Worm (Caenorhabditis elegans) whole organism, L4 larva: ENCODE measurements around the gene Y22D7AL.4.
A peak's percentile ranks its signal among the peaks of the same experiment; 100 is the strongest.

Source experiments
- F44E2.7 ChIP-seq: fragments of 200-800 bp; sonication (Bioruptor generic); IDR thresholded peaks from 2 replicates; pipeline ENCODE4 v2.1.2; 2022; ENCODE audit warnings: missing genetic modification characterization, missing compliant biosample characterization
- T20F7.1 ChIP-seq: fragments of 200-800 bp; sonication (Bioruptor generic); optimal IDR thresholded peaks from 2 replicates; lab custom pipeline; 2018; ENCODE audit warnings: mild to moderate bottlenecking, missing genetic modification characterization, missing compliant biosample characterization
- ZK337.2 ChIP-seq: fragments of 200-800 bp; sonication (Bioruptor generic); IDR thresholded peaks from 2 replicates; pipeline ENCODE4 v1.3.6; 2022; ENCODE audit warnings: missing genetic modification reagents, missing genetic modification characterization, missing compliant biosample characterization
- ama-1 ChIP-seq: fragments of 150-350 bp; optimal IDR thresholded peaks from 2 replicates; lab custom pipeline; 2014; ENCODE audit warnings: inconsistent platforms, mixed read lengths
- attf-4 ChIP-seq: sonication (generic microtip); optimal IDR thresholded peaks from 3 replicates; lab custom pipeline; 2017; ENCODE audit warnings: missing biosample characterization, missing genetic modification characterization
- ceh-28 ChIP-seq: fragments of 150-350 bp; optimal IDR thresholded peaks from 2 replicates; lab custom pipeline; 2014; ENCODE audit warnings: missing biosample characterization, missing genetic modification reagents, missing genetic modification characterization
- ceh-44 ChIP-seq: fragments of 200-800 bp; sonication (Bioruptor generic); IDR thresholded peaks from 2 replicates; pipeline ENCODE4 v1.3.6; 2022; ENCODE audit warnings: missing genetic modification reagents, missing genetic modification characterization, missing compliant biosample characterization
- daf-12 ChIP-seq: fragments of 150-350 bp; optimal IDR thresholded peaks from 2 replicates; lab custom pipeline; 2014; ENCODE audit warnings: missing biosample characterization, missing genetic modification reagents, missing genetic modification characterization
- daf-16 ChIP-seq, 3 experiments: sonication (generic microtip); optimal IDR thresholded peaks; 2 replicates each; lab custom pipeline; 2016 to 2017; ENCODE audit warnings: missing genetic modification characterization in 3 of 3, missing genetic modification reagents in 3 of 3, mild to moderate bottlenecking in 2 of 3, missing compliant biosample characterization in 2 of 3, missing biosample characterization in 1 of 3, moderate library complexity in 1 of 3
- daf-8 ChIP-seq: fragments of 200-800 bp; sonication (Bioruptor generic); IDR thresholded peaks from 2 replicates; pipeline ENCODE4 v1.3.6; 2022; ENCODE audit warnings: missing genetic modification characterization, missing compliant biosample characterization
- dmd-6 ChIP-seq: fragments of 200-800 bp; sonication (Bioruptor generic); IDR thresholded peaks from 2 replicates; pipeline ENCODE4 v1.3.6; 2022; ENCODE audit warnings: missing genetic modification reagents, missing genetic modification characterization, missing compliant biosample characterization
- dpl-1 ChIP-seq: fragments of 150-350 bp; optimal IDR thresholded peaks from 2 replicates; lab custom pipeline; 2014; ENCODE audit warnings: missing biosample characterization, missing genetic modification reagents, missing genetic modification characterization
- duxl-1 ChIP-seq: sonication (generic microtip); optimal IDR thresholded peaks from 2 replicates; lab custom pipeline; 2016; ENCODE audit warnings: mild to moderate bottlenecking, missing genetic modification characterization, moderate library complexity, missing compliant biosample characterization; ENCODE audit not compliant: poor library complexity
- dve-1 ChIP-seq: sonication (generic microtip); optimal IDR thresholded peaks from 2 replicates; lab custom pipeline; 2017; ENCODE audit warnings: antibody characterized with exemption, mild to moderate bottlenecking, missing genetic modification characterization, missing compliant biosample characterization; ENCODE audit not compliant: insufficient read depth
- egl-27 ChIP-seq: sonication (generic microtip); optimal IDR thresholded peaks from 3 replicates; lab custom pipeline; 2017; ENCODE audit warnings: missing biosample characterization, missing genetic modification reagents, missing genetic modification characterization
- fkh-10 ChIP-seq: fragments of 150-350 bp; optimal IDR thresholded peaks from 2 replicates; lab custom pipeline; 2014; ENCODE audit warnings: missing biosample characterization, missing genetic modification reagents, missing genetic modification characterization
- fos-1 ChIP-seq: fragments of 150-350 bp; optimal IDR thresholded peaks from 2 replicates; lab custom pipeline; 2014; ENCODE audit warnings: missing biosample characterization, missing genetic modification characterization
- gei-8 ChIP-seq: fragments of 200-800 bp; sonication (Bioruptor generic); optimal IDR thresholded peaks from 2 replicates; lab custom pipeline; 2018; ENCODE audit warnings: mild to moderate bottlenecking, missing genetic modification characterization, missing compliant biosample characterization
- hif-1 ChIP-seq, 2 experiments: sonication (generic microtip); optimal IDR thresholded peaks; 2 replicates each; lab custom pipeline; 2016 to 2017; ENCODE audit warnings: missing compliant biosample characterization in 2 of 2, missing genetic modification characterization in 2 of 2, missing genetic modification reagents in 2 of 2, missing genotype in 2 of 2, mild to moderate bottlenecking in 1 of 2
- hlh-11 ChIP-seq: fragments of 200-800 bp; sonication (Bioruptor generic); optimal IDR thresholded peaks from 2 replicates; lab custom pipeline; 2018; ENCODE audit warnings: mild to moderate bottlenecking, missing genetic modification characterization, missing compliant biosample characterization
- hlh-30 ChIP-seq: sonication (generic microtip); optimal IDR thresholded peaks from 2 replicates; lab custom pipeline; 2017; ENCODE audit warnings: antibody characterized with exemption, mild to moderate bottlenecking, missing genetic modification characterization, missing compliant biosample characterization; ENCODE audit not compliant: insufficient read depth
- hmg-1.1 ChIP-seq: fragments of 200-800 bp; sonication (Bioruptor generic); IDR thresholded peaks from 2 replicates; pipeline ENCODE4 v1.3.6; 2022; ENCODE audit warnings: missing genetic modification reagents, missing genetic modification characterization, missing compliant biosample characterization
- lin-15B ChIP-seq: fragments of 150-350 bp; sonication (generic microtip); optimal IDR thresholded peaks from 3 replicates; lab custom pipeline; 2014; ENCODE audit warnings: missing biosample characterization, missing genetic modification characterization
- lin-39 ChIP-seq: fragments of 150-350 bp; optimal IDR thresholded peaks from 2 replicates; lab custom pipeline; 2014; ENCODE audit warnings: missing biosample characterization, missing genetic modification reagents, missing genetic modification characterization
- lsy-2 ChIP-seq, 2 experiments: fragments of 150-350 bp in 1 of 2; sonication (generic microtip) in 1 of 2; optimal IDR thresholded peaks; 2 replicates each; lab custom pipeline; 2014 to 2017; ENCODE audit warnings: missing biosample characterization in 2 of 2, missing genetic modification characterization in 2 of 2
- mdl-1 ChIP-seq, 2 experiments: fragments of 150-350 bp in 1 of 2; sonication (generic microtip) in 1 of 2; optimal IDR thresholded peaks; 2 replicates each; lab custom pipeline; 2014 to 2017; ENCODE audit warnings: missing biosample characterization in 2 of 2, missing genetic modification characterization in 2 of 2
- mdt-29 ChIP-seq: fragments of 200-800 bp; sonication (Bioruptor generic); IDR thresholded peaks from 2 replicates; pipeline ENCODE4 v1.3.6; 2022; ENCODE audit warnings: missing genetic modification reagents, missing genetic modification characterization, missing compliant biosample characterization
- mep-1 ChIP-seq: fragments of 150-350 bp; sonication (generic microtip); optimal IDR thresholded peaks from 3 replicates; lab custom pipeline; 2014; ENCODE audit warnings: missing biosample characterization, missing genetic modification characterization
- mes-2 ChIP-seq: sonication (generic microtip); optimal IDR thresholded peaks from 2 replicates; lab custom pipeline; 2016; ENCODE audit warnings: missing genotype, mild to moderate bottlenecking, missing genetic modification characterization, missing compliant biosample characterization; ENCODE audit not compliant: poor library complexity, severe bottlenecking
- mxl-3 ChIP-seq: fragments of 200-800 bp; sonication (Bioruptor generic); optimal IDR thresholded peaks from 2 replicates; lab custom pipeline; 2018; ENCODE audit warnings: mild to moderate bottlenecking, missing genetic modification characterization, missing compliant biosample characterization
- nhr-10 ChIP-seq: fragments of 150-350 bp; optimal IDR thresholded peaks from 2 replicates; lab custom pipeline; 2014; ENCODE audit warnings: missing biosample characterization, missing genetic modification characterization
- nhr-102 ChIP-seq: sonication (generic microtip); optimal IDR thresholded peaks from 2 replicates; lab custom pipeline; 2016; ENCODE audit warnings: mild to moderate bottlenecking, missing genetic modification characterization, moderate library complexity, missing compliant biosample characterization
- nhr-11 ChIP-seq: fragments of 150-350 bp; optimal IDR thresholded peaks from 2 replicates; lab custom pipeline; 2014; ENCODE audit warnings: missing biosample characterization, missing genetic modification characterization
- nhr-237 ChIP-seq: sonication (generic microtip); optimal IDR thresholded peaks from 2 replicates; lab custom pipeline; 2017; ENCODE audit warnings: missing biosample characterization, missing genetic modification characterization
- nhr-25 ChIP-seq: sonication (generic microtip); optimal IDR thresholded peaks from 2 replicates; lab custom pipeline; 2017; ENCODE audit warnings: missing genetic modification characterization, mild to moderate bottlenecking, missing compliant biosample characterization, antibody characterized with exemption, moderate library complexity, borderline replicate concordance; ENCODE audit not compliant: insufficient read depth
- nhr-28 ChIP-seq: fragments of 150-350 bp; optimal IDR thresholded peaks from 2 replicates; lab custom pipeline; 2014; ENCODE audit warnings: missing biosample characterization, missing genetic modification characterization
- nhr-48 ChIP-seq: sonication (generic microtip); optimal IDR thresholded peaks from 2 replicates; lab custom pipeline; 2016; ENCODE audit warnings: mild to moderate bottlenecking, missing genetic modification characterization, missing compliant biosample characterization
- nhr-6 ChIP-seq: fragments of 150-350 bp; optimal IDR thresholded peaks from 2 replicates; lab custom pipeline; 2014; ENCODE audit warnings: missing biosample characterization, missing genetic modification characterization
- pha-4 ChIP-seq, 2 experiments: fragments of 150-350 bp in 1 of 2; fragments of 200-800 bp in 1 of 2; sonication (Bioruptor generic) in 1 of 2; IDR thresholded peaks in 1 of 2; optimal IDR thresholded peaks in 1 of 2; 2 replicates each; pipeline versions ENCODE4 v1.3.6 to Lab custom; 2014 to 2022; ENCODE audit warnings: missing genetic modification characterization in 2 of 2, missing genetic modification reagents in 2 of 2, missing biosample characterization in 1 of 2, missing compliant biosample characterization in 1 of 2
- php-3 ChIP-seq: fragments of 200-800 bp; sonication (Bioruptor generic); IDR thresholded peaks from 2 replicates; pipeline ENCODE4 v1.3.6; 2022; ENCODE audit warnings: missing genetic modification reagents, missing genetic modification characterization, missing compliant biosample characterization
- pqm-1 ChIP-seq: sonication (generic microtip); optimal IDR thresholded peaks from 2 replicates; lab custom pipeline; 2017; ENCODE audit warnings: missing biosample characterization, missing genetic modification characterization
- saeg-2 ChIP-seq: fragments of 200-800 bp; sonication (Bioruptor generic); IDR thresholded peaks from 2 replicates; pipeline ENCODE4 v1.3.6; 2022; ENCODE audit warnings: missing genetic modification reagents, missing genetic modification characterization, missing compliant biosample characterization
- set-16 ChIP-seq: fragments of 200-800 bp; sonication (Bioruptor generic); IDR thresholded peaks from 2 replicates; pipeline ENCODE4 v1.3.6; 2022; ENCODE audit warnings: missing genetic modification reagents, missing genetic modification characterization, missing compliant biosample characterization
- snpc-4 ChIP-seq: fragments of 150-350 bp; optimal IDR thresholded peaks from 2 replicates; lab custom pipeline; 2014; ENCODE audit warnings: missing biosample characterization, missing genetic modification characterization
- tag-97 ChIP-seq: fragments of 200-800 bp; sonication (Bioruptor generic); IDR thresholded peaks from 2 replicates; pipeline ENCODE4 v1.3.6; 2022; ENCODE audit warnings: missing genetic modification characterization, missing compliant biosample characterization
- tra-1 ChIP-seq: fragments of 200-800 bp; sonication (Bioruptor generic); IDR thresholded peaks from 2 replicates; pipeline ENCODE4 v1.3.6; 2022; ENCODE audit warnings: missing genetic modification reagents, missing genetic modification characterization, missing compliant biosample characterization
- unc-39 ChIP-seq: sonication (generic microtip); optimal IDR thresholded peaks from 2 replicates; lab custom pipeline; 2017; ENCODE audit warnings: missing biosample characterization, missing genetic modification characterization
- vab-7 ChIP-seq: fragments of 200-800 bp; sonication (Bioruptor generic); IDR thresholded peaks from 2 replicates; pipeline ENCODE4 v1.3.6; 2022; ENCODE audit warnings: missing genetic modification reagents, missing genetic modification characterization, missing compliant biosample characterization
- zag-1 ChIP-seq: fragments of 150-350 bp; optimal IDR thresholded peaks from 2 replicates; lab custom pipeline; 2014; ENCODE audit warnings: missing biosample characterization, missing genetic modification characterization
- ztf-11 ChIP-seq: fragments of 150-350 bp; optimal IDR thresholded peaks from 2 replicates; lab custom pipeline; 2014; ENCODE audit warnings: missing biosample characterization, missing genetic modification characterization
- ztf-7 ChIP-seq: fragments of 150-350 bp; optimal IDR thresholded peaks from 2 replicates; lab custom pipeline; 2014; ENCODE audit warnings: missing biosample characterization, missing genetic modification characterization

The Y22D7AL.4 gene

ce11 chrIII:1682262-1682661, 55.8 kb downstream of the Y22D7AL.4 start:
- no peak for TF ChIP-seq vab-7 (GFP tag; lab: Robert Waterston, UW)
- TF ChIP-seq lin-15B (tag; lab: Kevin White, UChicago): no peak
- no peak for TF ChIP-seq snpc-4
- TF ChIP-seq nhr-28 (tag; lab: Kevin White, UChicago): peak; percentile 62
- TF ChIP-seq F44E2.7: no peak
- no peak for TF ChIP-seq ama-1
- TF ChIP-seq mep-1 (tag; lab: Kevin White, UChicago): no peak
- no peak for TF ChIP-seq mdt-29 (GFP tag; lab: Robert Waterston, UW)
- TF ChIP-seq dve-1 (tag; lab: Kevin White, UChicago): no peak
- TF ChIP-seq tag-97: no peak
- TF ChIP-seq nhr-102 (tag; lab: Kevin White, UChicago): no peak
- TF ChIP-seq lin-39: no peak
- TF ChIP-seq dmd-6 (GFP tag; lab: Robert Waterston, UW): peak; percentile 49; the same call in 1 of the 2 replicates
- peak; percentile 95 for TF ChIP-seq mxl-3 (GFP tag; lab: Kevin White, UChicago)
- TF ChIP-seq ztf-11 (tag; lab: Kevin White, UChicago): no peak
- no peak for TF ChIP-seq set-16 (GFP tag; lab: Robert Waterston, UW)
- no peak for TF ChIP-seq ZK337.2 (GFP tag; lab: Robert Waterston, UW)
- no peak for TF ChIP-seq php-3
- TF ChIP-seq fkh-10: no peak
- no peak for TF ChIP-seq ceh-44 (GFP tag; lab: Robert Waterston, UW)
- TF ChIP-seq tra-1 (GFP tag; lab: Robert Waterston, UW): no peak
- TF ChIP-seq nhr-237 (tag; lab: Kevin White, UChicago): no peak
- TF ChIP-seq lsy-2 (tag; optimal IDR thresholded peaks at IDR 0.05; lab: Kevin White, UChicago): no peak
- no peak for TF ChIP-seq duxl-1 (tag; lab: Kevin White, UChicago)
- TF ChIP-seq pqm-1 (tag; lab: Kevin White, UChicago): no peak
- no peak for TF ChIP-seq daf-12 (tag; lab: Kevin White, UChicago)
- no peak for TF ChIP-seq ceh-28 (tag; lab: Kevin White, UChicago)
- TF ChIP-seq egl-27 (tag; lab: Kevin White, UChicago): no peak
- peak; percentile 79 for TF ChIP-seq hlh-11
- peak; percentile 61 to 86 for TF ChIP-seq mdl-1 (tag; optimal IDR thresholded peaks at IDR 0.05; lab: Kevin White, UChicago)
- no peak for TF ChIP-seq hif-1 (tag; optimal IDR thresholded peaks at IDR 0.05; lab: Kevin White, UChicago)
- TF ChIP-seq nhr-25 (tag; lab: Kevin White, UChicago): no peak
- no peak for TF ChIP-seq fos-1 (tag; lab: Kevin White, UChicago)
- no peak for TF ChIP-seq hmg-1.1 (GFP tag; lab: Robert Waterston, UW)
- no peak for TF ChIP-seq saeg-2
- TF ChIP-seq nhr-6 (tag; lab: Kevin White, UChicago): no peak
- no peak for TF ChIP-seq mes-2
- TF ChIP-seq ztf-7 (tag; lab: Kevin White, UChicago): no peak
- no peak for TF ChIP-seq gei-8 (GFP tag; lab: Kevin White, UChicago)
- TF ChIP-seq dpl-1 (GFP tag; lab: Kevin White, UChicago): no peak
- no peak for TF ChIP-seq nhr-10 (tag; lab: Kevin White, UChicago)
- TF ChIP-seq T20F7.1: no peak
- no peak for TF ChIP-seq unc-39 (tag; lab: Kevin White, UChicago)
- peak; percentile 64 for TF ChIP-seq nhr-11
- no peak for TF ChIP-seq nhr-48 (tag; lab: Kevin White, UChicago)
- TF ChIP-seq daf-16 (GFP tag; optimal IDR thresholded peaks at IDR 0.05; lab: Kevin White, UChicago): peak in 1 of 2 experiments; percentile 21
- TF ChIP-seq daf-16 (tag; optimal IDR thresholded peaks at IDR 0.05; lab: Kevin White, UChicago): no peak
- no peak for TF ChIP-seq daf-8 (GFP tag; lab: Robert Waterston, UW)
- no peak for TF ChIP-seq attf-4
- TF ChIP-seq zag-1 (tag; lab: Kevin White, UChicago): no peak
- peak; percentile 94 for TF ChIP-seq hlh-30
- TF ChIP-seq pha-4 (GFP tag; IDR thresholded peaks at IDR 0.05; lab: Robert Waterston, UW): no peak
- no peak for TF ChIP-seq pha-4 (tag; optimal IDR thresholded peaks at IDR 0.05; lab: Kevin White, UChicago)
